Worm (Caenorhabditis elegans) whole organism, L4/young adult: ENCODE measurements around the gene Y41E3.6.

Experiments used
- W03F9.2 ChIP-seq: fragments of 150-350 bp; optimal IDR thresholded peaks from 2 replicates; lab custom pipeline; 2014; ENCODE audit warnings: missing biosample characterization, missing genetic modification characterization
- dao-5 ChIP-seq: sonication (generic microtip); optimal IDR thresholded peaks from 2 replicates; lab custom pipeline; 2016; ENCODE audit warnings: missing genotype, missing genetic modification characterization, moderate library complexity, missing compliant biosample characterization
- him-1 ChIP-seq: sonication (generic microtip); optimal IDR thresholded peaks from 2 replicates; lab custom pipeline; 2016; ENCODE audit warnings: missing genotype, missing genetic modification reagents, missing genetic modification characterization, missing compliant biosample characterization

Gene Y41E3.6

DNA sequence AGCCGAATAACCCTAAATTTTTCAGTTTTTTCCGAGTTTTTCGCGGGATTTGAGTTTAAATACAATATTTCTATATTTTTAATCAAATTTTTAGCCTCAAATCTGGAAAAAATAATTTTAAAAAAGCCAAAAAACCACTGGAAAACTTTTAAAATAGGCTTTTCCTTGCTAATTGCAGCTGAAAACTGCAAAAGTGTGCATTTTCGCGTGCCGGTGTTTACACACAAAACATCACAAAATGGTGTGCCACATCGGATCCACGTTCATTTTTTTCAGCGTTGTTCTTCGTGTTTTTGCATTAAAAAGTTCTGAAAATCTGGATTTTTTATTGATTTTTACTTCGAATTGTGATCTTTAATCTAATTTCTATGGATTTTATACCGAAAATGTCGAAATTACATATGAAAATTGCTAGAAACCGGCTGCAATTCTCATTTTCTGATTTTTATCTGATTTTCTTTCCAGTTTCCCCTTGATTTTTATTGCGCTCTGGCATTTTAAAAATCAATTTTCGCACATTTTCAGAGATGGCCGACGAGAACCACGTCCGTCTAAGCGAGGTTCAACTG, 7.0 kb downstream of the Y41E3.6 start, which contains the start of gene Y41E3.7:
Gene Y41E3.7, plus strand, starts transcription at position 519 of the 569 bp plus-strand sequence.
- TF ChIP-seq him-1 (tag; lab: Kevin White, UChicago) = no peak
- no peak for TF ChIP-seq dao-5 (tag; lab: Kevin White, UChicago)
- peak; percentile 10 for TF ChIP-seq W03F9.2 (tag; lab: Kevin White, UChicago)

DNA sequence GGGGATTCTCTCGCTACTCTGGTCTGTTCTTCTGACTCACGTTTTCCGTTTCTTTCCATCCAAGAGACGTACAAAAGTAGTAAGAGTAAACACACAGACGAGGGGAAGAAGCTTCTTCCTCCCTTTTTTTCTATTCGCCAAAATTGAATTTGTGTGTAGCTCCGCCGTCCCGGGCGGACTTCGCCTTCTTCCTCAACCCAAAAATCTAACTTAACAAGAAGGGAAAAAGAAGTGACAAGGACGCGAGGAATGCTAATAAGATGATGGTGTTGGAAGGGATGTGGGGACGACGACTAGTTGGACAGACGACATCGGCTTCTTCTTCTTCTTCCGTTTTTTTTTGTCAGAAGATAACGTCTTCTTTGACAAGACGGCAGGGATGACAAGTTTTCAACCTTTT, 10.4 kb downstream of the Y41E3.6 start:
- no peak for TF ChIP-seq him-1 (tag; lab: Kevin White, UChicago)

DNA sequence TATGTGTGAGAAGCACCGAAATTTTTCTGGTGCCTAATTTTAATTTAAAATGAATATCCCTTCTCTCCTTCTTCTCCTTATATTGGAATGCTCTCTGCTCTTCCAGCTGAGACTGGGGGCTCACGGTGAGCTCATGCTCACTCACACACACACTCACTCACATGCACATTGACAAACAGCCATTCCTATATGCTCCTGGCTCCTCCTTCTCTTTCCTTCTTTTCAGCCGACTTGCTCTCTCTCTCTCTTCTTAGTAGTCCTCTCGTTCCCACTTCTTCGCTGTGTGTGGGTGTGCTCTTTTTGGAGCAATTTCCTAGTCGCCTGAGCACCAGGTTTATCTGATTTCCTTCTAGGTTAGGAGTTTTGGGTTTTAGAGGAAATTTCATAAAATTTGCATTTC, 14.4 kb downstream of the Y41E3.6 start:
- TF ChIP-seq W03F9.2 (tag; lab: Kevin White, UChicago) (no peak), him-1 (tag; lab: Kevin White, UChicago) (peak; percentile 10), dao-5 (tag; lab: Kevin White, UChicago) (no peak)

DNA sequence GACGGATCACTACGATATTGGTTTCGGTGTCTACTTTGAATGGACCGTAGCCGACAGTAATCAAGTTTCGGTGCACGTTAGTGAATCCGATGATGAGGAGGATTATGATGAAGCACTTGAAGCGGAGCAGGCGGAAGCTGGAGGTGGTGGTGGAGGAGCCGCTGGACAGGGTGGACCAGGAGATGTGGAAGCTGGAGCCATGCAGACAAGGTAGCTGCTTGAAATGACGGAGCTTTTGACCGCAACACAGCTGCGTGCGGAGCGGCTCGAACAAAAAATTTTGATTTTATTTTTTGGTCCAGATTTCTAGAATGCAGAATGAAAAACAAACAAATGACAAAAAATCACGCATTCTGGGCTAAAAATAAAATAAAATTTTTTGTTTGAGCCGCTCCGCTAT, 17.8 kb downstream of the Y41E3.6 start:
- TF ChIP-seq dao-5 (tag; lab: Kevin White, UChicago) = no peak
- no peak for TF ChIP-seq W03F9.2 (tag; lab: Kevin White, UChicago)
- no peak for TF ChIP-seq him-1 (tag; lab: Kevin White, UChicago)

DNA sequence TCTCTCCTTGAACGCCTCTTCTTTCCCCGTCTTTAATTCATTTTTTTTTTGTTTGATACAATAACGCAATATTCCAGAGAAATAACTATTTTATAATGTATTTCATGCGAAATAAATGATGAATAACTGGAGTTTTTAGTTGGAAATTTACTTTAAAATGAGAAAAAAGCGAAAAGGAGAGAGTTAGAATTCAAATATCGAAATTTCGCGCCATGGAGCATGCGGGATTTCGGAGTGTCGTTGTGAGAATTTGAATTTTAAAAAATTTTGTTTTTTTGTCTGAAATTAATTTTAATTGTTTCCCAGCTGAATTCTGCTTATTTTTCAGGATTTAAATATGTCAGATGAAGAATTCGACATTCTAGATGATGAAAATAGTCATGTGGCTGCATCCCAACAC, 18.8 kb downstream of the Y41E3.6 start, which contains the start of gene fcd-2:
Gene fcd-2, plus strand, starts transcription at position 327 of the 400 bp plus-strand sequence.
- TF ChIP-seq W03F9.2 (tag; lab: Kevin White, UChicago) = peak; percentile 53
- TF ChIP-seq him-1 (tag; lab: Kevin White, UChicago) = peak; percentile 66
- no peak for TF ChIP-seq dao-5 (tag; lab: Kevin White, UChicago)

DNA sequence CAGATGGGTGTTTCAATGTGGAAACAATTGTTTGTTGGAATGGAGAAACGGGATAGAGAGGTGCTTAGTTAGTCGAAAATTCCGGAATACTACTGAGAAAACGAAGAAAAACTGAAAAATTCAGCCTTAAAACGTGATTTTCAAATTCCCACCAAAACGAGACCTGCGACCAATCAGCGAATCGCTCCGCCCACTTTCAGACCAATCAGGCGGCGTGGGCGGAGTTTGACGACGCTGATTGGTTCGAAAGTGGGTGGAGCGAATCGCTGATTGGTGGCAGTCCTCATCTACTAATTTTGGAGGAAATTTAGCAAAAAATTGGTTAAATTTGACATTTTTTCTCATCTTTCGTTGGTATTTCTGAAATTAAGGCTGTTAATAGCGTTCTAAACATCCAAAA, 20.7 kb downstream of the Y41E3.6 start:
- TF ChIP-seq him-1 (tag; lab: Kevin White, UChicago) (no peak), W03F9.2 (tag; lab: Kevin White, UChicago) (no peak), dao-5 (tag; lab: Kevin White, UChicago) (no peak)

DNA sequence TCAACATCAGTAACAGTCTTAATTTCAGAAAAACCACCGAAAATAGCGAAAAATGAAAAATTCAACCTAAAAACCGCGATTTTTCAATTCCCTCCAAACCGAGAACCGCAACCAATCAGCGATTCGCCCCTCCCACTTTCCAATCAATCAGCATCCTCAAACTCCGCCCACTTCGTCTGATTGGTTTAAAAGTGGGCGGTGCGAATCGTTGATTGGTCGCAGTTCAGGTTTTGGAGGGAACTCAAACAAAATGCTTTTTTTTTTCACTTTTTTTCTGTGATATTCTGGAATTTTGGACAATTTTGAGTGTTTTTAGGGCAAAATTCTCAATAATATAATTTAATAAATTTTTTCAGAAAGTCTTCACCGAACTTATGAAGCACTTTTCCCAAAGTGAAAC, 21.3 kb downstream of the Y41E3.6 start:
- no peak for TF ChIP-seq W03F9.2 (tag; lab: Kevin White, UChicago)

DNA sequence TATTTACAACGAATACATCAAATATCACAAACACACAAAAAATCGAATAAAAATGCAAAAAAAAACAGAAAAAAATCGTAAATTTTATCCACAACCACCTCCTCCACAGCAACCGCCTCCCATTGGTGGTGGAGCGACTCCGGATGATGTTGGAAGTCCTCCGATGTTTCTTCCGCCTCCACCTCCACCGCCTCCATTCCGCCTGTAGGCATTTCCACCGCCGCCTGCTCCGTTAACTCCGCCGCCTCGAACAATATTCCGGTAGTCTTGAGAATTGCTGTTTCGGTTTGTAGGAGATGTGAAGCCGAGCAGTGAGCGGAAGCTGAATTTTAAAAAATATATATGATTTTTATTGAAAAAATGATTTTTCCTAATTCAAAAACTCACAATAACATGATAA, 21.8 kb downstream of the Y41E3.6 start:
- TF ChIP-seq dao-5 (tag; lab: Kevin White, UChicago) (no peak), him-1 (tag; lab: Kevin White, UChicago) (no peak), W03F9.2 (tag; lab: Kevin White, UChicago) (no peak)

DNA sequence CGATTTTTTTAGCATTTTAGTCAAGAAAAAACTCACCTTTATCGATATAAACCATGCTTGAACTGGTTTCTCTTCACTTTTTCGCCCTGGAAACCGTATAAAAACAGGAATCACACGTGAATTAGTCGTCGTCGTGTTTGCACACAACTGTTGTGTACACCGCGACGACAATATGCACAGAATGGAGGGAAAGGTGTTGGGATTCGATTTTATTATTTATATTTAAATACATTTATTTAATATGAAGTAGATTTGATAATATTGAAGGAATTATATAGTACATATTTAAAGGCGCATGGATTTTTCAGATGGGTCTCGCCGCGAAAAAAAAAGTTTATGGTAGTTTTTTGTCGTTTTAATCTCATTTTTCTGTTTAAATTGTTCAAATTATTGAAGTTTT, 22.3 kb downstream of the Y41E3.6 start, which contains the start of gene Y41E3.8:
Gene Y41E3.8, minus strand, starts transcription at position 88 of the 400 bp plus-strand sequence.
- no peak for TF ChIP-seq dao-5 (tag; lab: Kevin White, UChicago)
- peak; percentile 55 for TF ChIP-seq W03F9.2 (tag; lab: Kevin White, UChicago)
- no peak for TF ChIP-seq him-1 (tag; lab: Kevin White, UChicago)

DNA sequence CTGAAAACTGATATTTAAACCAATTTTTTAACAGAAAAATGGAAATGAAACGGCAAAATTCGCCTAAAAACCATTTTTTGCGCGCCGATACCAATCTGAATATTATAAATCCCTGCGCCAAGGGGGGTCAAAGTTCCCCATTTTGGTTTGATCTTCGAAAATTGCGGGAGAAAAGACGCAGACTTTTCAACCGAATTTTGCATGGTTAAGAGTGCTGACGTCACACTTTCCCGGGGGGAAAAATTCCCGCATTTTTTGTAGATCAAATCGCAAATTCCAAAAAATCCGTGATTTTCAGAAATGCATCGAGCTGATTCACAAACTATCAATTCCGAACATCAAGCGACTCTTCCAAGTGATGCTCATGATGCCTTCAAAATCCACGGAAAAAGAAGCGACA, 23.0 kb downstream of the Y41E3.6 start:
- TF ChIP-seq him-1 (tag; lab: Kevin White, UChicago) (no peak), W03F9.2 (tag; lab: Kevin White, UChicago) (no peak), dao-5 (tag; lab: Kevin White, UChicago) (no peak)

DNA sequence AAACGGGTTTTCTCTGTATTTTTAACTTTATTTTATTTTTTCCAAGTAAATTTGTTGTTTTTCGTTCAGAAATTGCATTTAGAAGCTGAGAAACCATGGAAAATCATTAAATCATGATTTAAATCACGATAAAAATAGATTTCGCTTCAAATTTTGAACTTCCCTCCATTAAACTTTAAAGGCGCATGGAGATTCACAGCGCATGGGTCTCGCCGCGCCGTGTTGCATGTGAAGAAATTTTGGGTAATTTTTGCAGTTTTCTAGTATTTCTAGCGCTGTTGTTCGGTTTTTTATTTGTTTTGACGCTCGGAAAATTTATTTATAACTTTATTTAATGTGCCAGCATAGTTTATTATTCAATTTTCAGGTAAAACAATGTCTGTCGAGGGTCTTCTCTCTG, 30.4 kb downstream of the Y41E3.6 start, which contains the start of gene eef-1B.2:
Gene eef-1B.2, plus strand, starts transcription at position 358 of the 400 bp plus-strand sequence.
- no peak for TF ChIP-seq him-1 (tag; lab: Kevin White, UChicago)
- TF ChIP-seq W03F9.2 (tag; lab: Kevin White, UChicago) = peak; percentile 64

DNA sequence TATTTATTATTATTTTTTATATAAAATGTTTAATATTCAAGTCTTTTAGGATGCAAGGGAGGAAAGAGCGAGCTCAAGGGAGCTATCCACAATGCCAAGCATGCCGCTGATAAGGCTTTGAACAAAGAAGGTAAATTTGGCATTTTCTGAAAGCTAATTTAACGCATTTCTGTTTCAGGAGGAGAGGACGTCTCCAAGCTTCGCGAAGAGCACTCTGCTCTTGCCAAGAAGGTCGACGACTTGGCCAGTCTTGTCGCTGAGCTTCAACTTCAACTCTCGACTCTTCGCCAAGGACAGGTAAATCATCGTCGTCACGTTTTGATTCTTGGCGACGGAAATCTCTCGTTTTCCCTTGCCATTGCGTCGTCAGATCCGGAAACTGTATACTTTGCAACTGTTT, 30.9 kb downstream of the Y41E3.6 start:
- no peak for TF ChIP-seq W03F9.2 (tag; lab: Kevin White, UChicago)

DNA sequence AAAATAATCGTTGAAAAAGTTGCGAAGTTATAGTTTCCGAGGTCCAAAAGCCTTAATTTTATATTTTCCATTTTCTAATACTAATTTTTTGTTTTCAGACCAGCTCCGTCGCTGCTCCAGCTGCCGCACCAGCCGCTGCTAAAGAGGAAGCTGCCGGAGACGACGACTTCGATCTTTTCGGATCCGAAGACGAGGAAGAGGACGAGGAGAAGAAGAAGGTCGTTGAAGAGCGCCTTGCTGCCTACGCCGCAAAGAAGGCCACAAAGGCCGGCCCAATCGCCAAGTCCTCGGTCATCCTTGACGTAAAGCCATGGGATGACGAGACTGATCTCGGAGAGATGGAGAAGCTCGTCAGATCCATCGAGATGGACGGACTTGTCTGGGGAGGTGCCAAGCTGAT, 32.2 kb downstream of the Y41E3.6 start:
- TF ChIP-seq dao-5 (tag; lab: Kevin White, UChicago) (no peak), him-1 (tag; lab: Kevin White, UChicago) (no peak), W03F9.2 (tag; lab: Kevin White, UChicago) (no peak)

DNA sequence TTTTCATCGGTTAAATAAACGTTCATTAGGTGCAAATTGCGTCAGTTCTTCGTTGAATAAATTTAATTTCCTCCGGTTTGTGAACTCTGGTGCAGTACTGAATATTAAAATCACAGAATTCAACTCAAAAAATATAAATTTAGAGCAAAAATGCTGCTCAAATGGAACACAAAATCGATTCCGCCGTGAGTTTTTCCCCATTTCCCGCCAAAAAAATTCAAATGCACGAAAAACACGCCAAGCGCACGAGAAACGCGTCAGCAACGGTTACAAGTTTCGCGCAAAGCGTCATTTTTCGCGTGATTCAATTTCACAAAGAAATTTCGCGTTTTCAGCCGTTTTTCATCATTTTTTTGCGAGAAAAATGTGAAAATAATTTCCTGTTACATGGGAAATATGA, 32.9 kb downstream of the Y41E3.6 start, which contains the start of gene hrpu-1:
Gene hrpu-1, plus strand, starts transcription at position 140 of the 400 bp plus-strand sequence.
- TF ChIP-seq W03F9.2 (tag; lab: Kevin White, UChicago) = peak; percentile 86
- peak; percentile 5 for TF ChIP-seq him-1 (tag; lab: Kevin White, UChicago)
- no peak for TF ChIP-seq dao-5 (tag; lab: Kevin White, UChicago)
